Worm (Caenorhabditis elegans): ENCODE results near the gene R09H10.6.

- TF ChIP-seq dmd-9 (GFP tag; IDR thresholded peaks at IDR 0.05) (no peak), skn-1 (tag; optimal IDR thresholded peaks at IDR 0.05) (no peak)
These were observed 38.3 kb upstream of the R09H10.6 start for ce11 chrIV:10570065-10570464.
